Fruit fly (Drosophila melanogaster) whole organism, embryonic: ENCODE measurements around the gene amos.

Source experiments
- BEAF-32 ChIP-seq: fragments of 200-800 bp; sonication (Bioruptor generic); optimal IDR thresholded peaks from 3 replicates; lab custom pipeline; 2017; ENCODE audit warnings: missing biosample characterization, missing genetic modification characterization, mild to moderate bottlenecking, moderate library complexity, missing genetic modification reagents
- CG11085 ChIP-seq: fragments of 200-800 bp; sonication (Bioruptor generic); IDR thresholded peaks from 2 replicates; pipeline ENCODE4 v1.3.6; 2022; ENCODE audit warnings: missing biosample characterization, missing genetic modification characterization
- CG11696 ChIP-seq: fragments of 200-800 bp; sonication (Bioruptor generic); IDR thresholded peaks from 2 replicates; pipeline ENCODE4 v1.3.6; 2022; ENCODE audit warnings: missing biosample characterization, missing genetic modification characterization
- CG13624 ChIP-seq: fragments of 200-800 bp; sonication (Bioruptor generic); optimal IDR thresholded peaks from 2 replicates; lab custom pipeline; 2016; ENCODE audit warnings: missing biosample characterization, missing genetic modification characterization
- CG16813 ChIP-seq: fragments of 200-800 bp; sonication (Bioruptor generic); IDR thresholded peaks from 3 replicates; pipeline ENCODE4 v1.3.6; 2022; ENCODE audit warnings: missing biosample characterization, missing genetic modification characterization; ENCODE audit not compliant: partially characterized antibody
- CG1832 ChIP-seq: fragments of 200-800 bp; sonication (Bioruptor generic); optimal IDR thresholded peaks from 2 replicates; lab custom pipeline; 2017; ENCODE audit warnings: missing biosample characterization, mild to moderate bottlenecking, missing genetic modification characterization, inconsistent platforms
- CG30020 ChIP-seq: fragments of 200-800 bp; optimal IDR thresholded peaks from 2 replicates; lab custom pipeline; 2019; ENCODE audit warnings: missing biosample characterization, mild to moderate bottlenecking, missing genetic modification characterization, moderate library complexity
- CG31365 ChIP-seq: fragments of 200-800 bp; sonication (Bioruptor generic); optimal IDR thresholded peaks from 2 replicates; lab custom pipeline; 2018; ENCODE audit warnings: missing biosample characterization, mild to moderate bottlenecking, missing genetic modification characterization
- CG3407 ChIP-seq: fragments of 200-800 bp; sonication (Bioruptor generic); optimal IDR thresholded peaks from 2 replicates; lab custom pipeline; 2018; ENCODE audit warnings: missing biosample characterization, mild to moderate bottlenecking, missing genetic modification characterization
- CG3726 ChIP-seq: fragments of 200-800 bp; sonication (Bioruptor generic); IDR thresholded peaks from 3 replicates; pipeline ENCODE4, ENCODE4 v1.3.6; 2022; ENCODE audit warnings: missing biosample characterization, missing genetic modification characterization
- CG4360 ChIP-seq: fragments of 200-800 bp; sonication (Bioruptor generic); IDR thresholded peaks from 2 replicates; pipeline ENCODE4 v1.3.6; 2022; ENCODE audit warnings: missing biosample characterization, missing genetic modification characterization
- CG6175 ChIP-seq: fragments of 200-800 bp; sonication (Bioruptor generic); IDR thresholded peaks from 3 replicates; pipeline ENCODE4 v1.3.6; 2022; ENCODE audit warnings: missing biosample characterization, missing genetic modification characterization
- CG7271 ChIP-seq: fragments of 200-800 bp; sonication (Bioruptor generic); optimal IDR thresholded peaks from 2 replicates; lab custom pipeline; 2018; ENCODE audit warnings: missing biosample characterization, mild to moderate bottlenecking, missing genetic modification characterization, moderate library complexity
- CG7556 ChIP-seq: fragments of 200-800 bp; sonication (Bioruptor generic); optimal IDR thresholded peaks from 2 replicates; lab custom pipeline; 2017; ENCODE audit warnings: missing biosample characterization, mild to moderate bottlenecking, missing genetic modification characterization
- CG8290 ChIP-seq, 3 experiments: fragments of 200-800 bp; sonication (Bioruptor generic); optimal IDR thresholded peaks; 2 replicates each; lab custom pipeline; 2016 to 2019; ENCODE audit warnings: missing biosample characterization in 3 of 3, missing genetic modification characterization in 3 of 3, mild to moderate bottlenecking in 2 of 3, moderate library complexity in 1 of 3
- D19B ChIP-seq: fragments of 200-800 bp; sonication (Bioruptor generic); optimal IDR thresholded peaks from 2 replicates; lab custom pipeline; 2017; ENCODE audit warnings: missing biosample characterization, mild to moderate bottlenecking, missing genetic modification characterization
- Dad ChIP-seq: fragments of 200-800 bp; sonication (Bioruptor generic); optimal IDR thresholded peaks from 3 replicates; lab custom pipeline; 2016; ENCODE audit warnings: missing biosample characterization, missing genetic modification characterization
- Dbx ChIP-seq: fragments of 200-800 bp; sonication (Bioruptor generic); IDR thresholded peaks from 3 replicates; pipeline ENCODE4 v1.3.6; 2022; ENCODE audit warnings: missing biosample characterization, missing genetic modification characterization
- Hr3 ChIP-seq: fragments of 200-800 bp; sonication (Bioruptor generic); optimal IDR thresholded peaks from 3 replicates; lab custom pipeline; 2016; ENCODE audit warnings: missing biosample characterization, missing genetic modification characterization
- Side ChIP-seq: fragments of 200-800 bp; sonication (Bioruptor generic); optimal IDR thresholded peaks from 2 replicates; lab custom pipeline; 2016; ENCODE audit warnings: missing biosample characterization, missing genetic modification characterization
- Sox100B ChIP-seq: fragments of 200-800 bp; sonication (Bioruptor generic); optimal IDR thresholded peaks from 3 replicates; lab custom pipeline; 2018; ENCODE audit warnings: missing biosample characterization, mild to moderate bottlenecking, missing genetic modification characterization
- Taf1 ChIP-seq: fragments of 200-800 bp; sonication (Bioruptor generic); IDR thresholded peaks from 2 replicates; pipeline ENCODE4 v1.3.6; 2022; ENCODE audit warnings: missing biosample characterization, missing genetic modification characterization
- Xbp1 ChIP-seq: fragments of 200-800 bp; sonication (Bioruptor generic); optimal IDR thresholded peaks from 3 replicates; lab custom pipeline; 2016; ENCODE audit warnings: missing biosample characterization, mild to moderate bottlenecking, missing genetic modification characterization
- abd-A ChIP-seq: fragments of 200-800 bp; sonication (Bioruptor generic); optimal IDR thresholded peaks from 3 replicates; lab custom pipeline; 2019; ENCODE audit warnings: missing biosample characterization, mild to moderate bottlenecking, missing genetic modification characterization, moderate library complexity
- ara ChIP-seq: fragments of 200-800 bp; sonication (Bioruptor generic); IDR thresholded peaks from 2 replicates; pipeline ENCODE4 v1.3.6; 2022; ENCODE audit warnings: missing biosample characterization, missing genetic modification characterization
- ash1 ChIP-seq: fragments of 200-800 bp; sonication (Bioruptor generic); optimal IDR thresholded peaks from 2 replicates; lab custom pipeline; 2018; ENCODE audit warnings: missing biosample characterization, mild to moderate bottlenecking, missing genetic modification characterization
- en ChIP-seq: fragments of 200-800 bp; sonication (Bioruptor generic); optimal IDR thresholded peaks from 2 replicates; lab custom pipeline; 2016; ENCODE audit warnings: missing biosample characterization, missing genetic modification characterization
- fd3F ChIP-seq: fragments of 200-800 bp; sonication (Bioruptor generic); optimal IDR thresholded peaks from 2 replicates; lab custom pipeline; 2018; ENCODE audit warnings: missing biosample characterization, mild to moderate bottlenecking, missing genetic modification characterization, moderate library complexity
- fd96Cb ChIP-seq: fragments of 200-800 bp; sonication (Bioruptor generic); optimal IDR thresholded peaks from 2 replicates; lab custom pipeline; 2018; ENCODE audit warnings: missing biosample characterization, mild to moderate bottlenecking, missing genetic modification characterization, moderate library complexity
- fru ChIP-seq: fragments of >200 bp; optimal IDR thresholded peaks from 2 replicates; lab custom pipeline; 2017
- fu2 ChIP-seq: fragments of 200-800 bp; sonication (Bioruptor generic); optimal IDR thresholded peaks from 2 replicates; lab custom pipeline; 2016; ENCODE audit warnings: missing biosample characterization, missing genetic modification characterization
- gfzf ChIP-seq: fragments of 200-800 bp; sonication (Bioruptor generic); optimal IDR thresholded peaks from 2 replicates; lab custom pipeline; 2016; ENCODE audit warnings: missing biosample characterization, mild to moderate bottlenecking, missing genetic modification characterization, moderate library complexity
- grn ChIP-seq: fragments of 200-800 bp; sonication (Bioruptor generic); optimal IDR thresholded peaks from 3 replicates; lab custom pipeline; 2017; ENCODE audit warnings: missing biosample characterization, missing genetic modification characterization
- insv ChIP-seq, 2 experiments: fragments of 200-800 bp; sonication (Bioruptor generic); optimal IDR thresholded peaks; 3 replicates each; lab custom pipeline; 2016 to 2018; ENCODE audit warnings: missing biosample characterization in 2 of 2, missing genetic modification characterization in 2 of 2
- kay ChIP-seq: fragments of 200-800 bp; sonication (Bioruptor generic); optimal IDR thresholded peaks from 2 replicates; lab custom pipeline; 2016; ENCODE audit warnings: missing biosample characterization, missing genetic modification characterization
- nmo ChIP-seq: fragments of 200-800 bp; sonication (Bioruptor generic); optimal IDR thresholded peaks from 2 replicates; lab custom pipeline; 2018; ENCODE audit warnings: missing biosample characterization, mild to moderate bottlenecking, missing genetic modification characterization, moderate library complexity
- pfk ChIP-seq: fragments of 200-800 bp; sonication (Bioruptor generic); optimal IDR thresholded peaks from 2 replicates; lab custom pipeline; 2018; ENCODE audit warnings: missing biosample characterization, mild to moderate bottlenecking, missing genetic modification characterization, moderate library complexity
- pnt ChIP-seq: fragments of 200-800 bp; sonication (Bioruptor generic); optimal IDR thresholded peaks from 3 replicates; lab custom pipeline; 2016; ENCODE audit warnings: missing biosample characterization, missing genetic modification characterization
- rib ChIP-seq: fragments of 200-800 bp; sonication (Bioruptor generic); IDR thresholded peaks from 2 replicates; pipeline ENCODE4 v1.3.6; 2022; ENCODE audit warnings: missing biosample characterization, missing genetic modification characterization
- sc ChIP-seq, 3 experiments: fragments of >200 bp in 2 of 3; fragments of 200-800 bp in 1 of 3; sonication (Bioruptor generic) in 1 of 3; optimal IDR thresholded peaks; 2 replicates in 2 of 3; 3 replicates in 1 of 3; lab custom pipeline; 2017; ENCODE audit warnings: mild to moderate bottlenecking in 1 of 3, missing biosample characterization in 1 of 3, missing genetic modification characterization in 1 of 3, missing genetic modification reagents in 1 of 3
- sim ChIP-seq: fragments of 200-800 bp; sonication (Bioruptor generic); IDR thresholded peaks from 2 replicates; pipeline ENCODE4 v1.3.6; 2022; ENCODE audit warnings: missing biosample characterization, missing genetic modification characterization
- sima ChIP-seq: fragments of 200-800 bp; sonication (Bioruptor generic); optimal IDR thresholded peaks from 2 replicates; lab custom pipeline; 2016; ENCODE audit warnings: missing biosample characterization, missing genetic modification characterization
- slbo ChIP-seq: fragments of 200-800 bp; sonication (Bioruptor generic); IDR thresholded peaks from 2 replicates; pipeline ENCODE4 v1.3.6; 2022; ENCODE audit warnings: missing biosample characterization, missing genetic modification characterization
- tin ChIP-seq: fragments of 200-800 bp; sonication (Bioruptor generic); optimal IDR thresholded peaks from 3 replicates; lab custom pipeline; 2016; ENCODE audit warnings: missing biosample characterization, missing genetic modification characterization
- tio ChIP-seq: fragments of 200-800 bp; sonication (Bioruptor generic); optimal IDR thresholded peaks from 2 replicates; lab custom pipeline; 2017; ENCODE audit warnings: missing biosample characterization, missing genetic modification characterization, inconsistent platforms
- unc-4 ChIP-seq: fragments of 200-800 bp; sonication (Bioruptor generic); IDR thresholded peaks from 2 replicates; pipeline ENCODE4 v1.3.6; 2022; ENCODE audit warnings: missing biosample characterization, missing genetic modification characterization; ENCODE audit not compliant: partially characterized antibody
- unpg ChIP-seq: fragments of 200-800 bp; sonication (Bioruptor generic); optimal IDR thresholded peaks from 3 replicates; lab custom pipeline; 2018; ENCODE audit warnings: missing biosample characterization, mild to moderate bottlenecking, missing genetic modification characterization, moderate library complexity
- usp ChIP-seq: fragments of >200 bp; optimal IDR thresholded peaks from 2 replicates; lab custom pipeline; 2017; ENCODE audit warnings: missing biosample characterization, missing genetic modification characterization

Gene amos

DNA sequence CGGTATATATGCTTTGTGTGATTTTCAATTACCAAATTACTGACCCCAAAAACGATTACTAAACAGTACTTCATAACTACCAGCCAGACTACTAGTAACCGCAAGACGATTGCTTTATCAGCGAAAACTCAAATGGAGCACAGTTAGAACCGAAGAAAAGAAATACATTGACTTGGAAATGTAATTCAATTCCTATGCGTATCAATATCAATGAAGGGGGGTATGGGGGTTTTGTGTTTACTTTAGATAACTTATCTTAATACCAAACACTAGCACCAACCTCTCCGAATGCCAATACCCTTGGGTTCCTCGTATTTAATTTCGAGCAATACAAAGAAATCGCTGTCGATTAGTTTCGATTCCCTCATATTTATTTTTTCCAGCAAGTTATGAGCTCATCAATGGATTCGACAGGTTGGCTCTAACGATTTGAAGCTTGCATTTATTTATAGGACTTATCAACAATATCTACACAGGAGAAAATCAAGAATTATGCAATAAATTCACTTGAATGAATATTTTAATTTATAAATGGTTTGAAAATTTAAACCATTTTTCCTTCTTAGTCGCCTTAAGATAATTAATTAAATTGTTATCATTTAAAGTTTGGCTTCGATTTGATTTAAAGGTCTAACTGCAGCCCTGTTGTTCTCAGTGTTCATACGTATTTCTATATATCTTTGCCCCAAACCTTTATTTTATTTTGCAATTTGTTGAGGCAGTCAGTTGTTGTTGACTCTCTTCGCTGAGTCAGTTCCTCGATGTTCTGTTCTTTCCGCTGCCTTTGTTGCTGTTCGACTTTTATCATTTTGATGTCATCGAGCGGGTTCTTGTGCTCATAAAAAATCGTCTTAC, 24.9 kb upstream of the amos start (continued):
- TF ChIP-seq CG16813 (GFP tag; lab: Robert Waterston, UW) (no peak), CG4360 (GFP tag; lab: Robert Waterston, UW) (no peak), CG11085 (0 out of 2 replicates have a peak, but pooled peaks have one; percentile 67), gfzf (GFP tag; lab: Kevin White, UChicago) (no peak), Dad (GFP tag; lab: Kevin White, UChicago) (peak; percentile 7), Side (no peak), tin (GFP tag; lab: Kevin White, UChicago) (peak; percentile 63), en (GFP tag; lab: Kevin White, UChicago) (no peak), Hr3 (GFP tag; lab: Kevin White, UChicago) (peak; percentile 56), CG6175 (peak; percentile 55; the same call in 1 of the 3 replicates), fru (no peak), ash1 (GFP tag; lab: Kevin White, UChicago) (no peak), CG3726 (no peak), ara (peak; percentile 78), CG7556 (GFP tag; lab: Kevin White, UChicago) (peak; percentile 83), CG30020 (peak; percentile 30), BEAF-32 (GFP tag; lab: Kevin White, UChicago) (no peak), fu2 (GFP tag; lab: Kevin White, UChicago) (peak; percentile 60), usp (GFP tag; lab: Kevin White, UChicago) (no peak), Sox100B (GFP tag; lab: Kevin White, UChicago) (peak; percentile 78), Xbp1 (GFP tag; lab: Kevin White, UChicago) (peak; percentile 79), unpg (GFP tag; lab: Kevin White, UChicago) (peak; percentile 82), fd96Cb (tag; lab: Kevin White, UChicago) (peak; percentile 75), abd-A (tag; lab: Kevin White, UChicago) (no peak), pfk (GFP tag; lab: Kevin White, UChicago) (no peak), CG13624 (GFP tag; lab: Kevin White, UChicago) (peak; percentile 69), tio (GFP tag; lab: Kevin White, UChicago) (peak; percentile 66), kay (GFP tag; lab: Kevin White, UChicago) (peak; percentile 67), slbo (GFP tag; lab: Robert Waterston, UW) (peak; percentile 86), grn (peak; percentile 89), unc-4 (GFP tag; lab: Robert Waterston, UW) (no peak), nmo (GFP tag; lab: Kevin White, UChicago) (peak; percentile 85), Dbx (GFP tag; lab: Robert Waterston, UW) (peak; percentile 73), CG31365 (tag; lab: Kevin White, UChicago) (no peak), fd3F (peak; percentile 74), rib (GFP tag; lab: Robert Waterston, UW) (peak; percentile 54; the same call in 1 of the 2 replicates), sim (GFP tag; lab: Robert Waterston, UW) (0 out of 2 replicates have a peak, but pooled peaks have one; percentile 56), Taf1 (peak; percentile 63), pnt (GFP tag; lab: Kevin White, UChicago) (no peak), CG3407 (GFP tag; lab: Kevin White, UChicago) (peak; percentile 52), insv (GFP tag; optimal IDR thresholded peaks at IDR 0.05; lab: Kevin White, UChicago) (no peak), CG8290 (GFP tag; optimal IDR thresholded peaks at IDR 0.05; lab: Kevin White, UChicago) (no peak), CG8290 (tag; optimal IDR thresholded peaks at IDR 0.05; lab: Kevin White, UChicago) (peak in 1 of 2 experiments; percentile 31), sc (optimal IDR thresholded peaks at IDR 0.05; lab: Kevin White, UChicago) (no peak), sc (GFP tag; optimal IDR thresholded peaks at IDR 0.05; lab: Kevin White, UChicago) (peak; percentile 50), CG11696 (GFP tag; lab: Robert Waterston, UW) (peak; percentile 47; the same call in 1 of the 2 replicates), CG7271 (no peak), CG1832 (GFP tag; lab: Kevin White, UChicago) (no peak), sima (GFP tag; lab: Kevin White, UChicago) (no peak), D19B (peak; percentile 63)
